Worm (Caenorhabditis elegans): Measurements from ENCODE around the gene set-6.
A peak's percentile ranks its signal among the peaks of the same experiment; 100 is the strongest.

DNA sequence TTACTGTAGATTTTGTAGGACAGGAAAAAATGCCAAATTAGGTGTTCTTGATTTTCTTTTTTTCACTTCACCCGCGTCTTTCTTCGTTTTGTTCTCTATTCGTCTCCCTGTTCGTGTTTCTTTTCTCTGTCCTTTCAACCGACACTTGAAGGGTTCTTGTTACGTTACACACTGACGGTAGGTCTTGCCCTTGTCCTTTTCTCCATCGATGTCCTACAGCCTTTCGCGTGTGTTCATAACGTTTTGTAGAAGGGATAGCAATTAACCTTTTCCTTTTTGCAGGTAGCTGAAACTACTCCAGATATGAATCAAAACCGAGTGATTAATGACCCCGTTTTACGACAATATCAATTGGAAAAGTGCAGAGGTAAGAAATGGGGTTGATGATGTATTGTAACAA is 50.3 kb downstream of the set-6 start, which contains the start of gene F55G7.1:
- no peak for TF ChIP-seq ceh-16 (tag; optimal IDR thresholded peaks at IDR 0.05)
- peak; percentile 19 for TF ChIP-seq skn-1 (tag; optimal IDR thresholded peaks at IDR 0.05)
- TF ChIP-seq unc-39 (tag; optimal IDR thresholded peaks at IDR 0.05): no peak
- no peak for TF ChIP-seq unc-62 (GFP tag; optimal IDR thresholded peaks at IDR 0.05)
- TF ChIP-seq R02D3.7 (tag; optimal IDR thresholded peaks at IDR 0.05): no peak
- TF ChIP-seq lin-39 (tag; optimal IDR thresholded peaks at IDR 0.05): no peak
- no peak for TF ChIP-seq sea-2 (GFP tag; optimal IDR thresholded peaks at IDR 0.05)
- no peak for TF ChIP-seq nhr-28 (tag; optimal IDR thresholded peaks at IDR 0.05)
- TF ChIP-seq ama-1 (optimal IDR thresholded peaks at IDR 0.05): no peak
